Fruit fly (Drosophila melanogaster) whole organism, wandering third instar larva: ENCODE measurements around the gene Rop.

Experiments
- Abd-B ChIP-seq: fragments of >200 bp; optimal IDR thresholded peaks from 2 replicates; lab custom pipeline; 2017; ENCODE audit warnings: missing biosample characterization, missing genetic modification characterization
- CG32264 ChIP-seq: fragments of 200-800 bp; sonication (Bioruptor generic); optimal IDR thresholded peaks from 2 replicates; lab custom pipeline; 2016; ENCODE audit warnings: missing biosample characterization, missing genetic modification characterization
- CG9705 ChIP-seq: fragments of 200-800 bp; sonication (Bioruptor generic); optimal IDR thresholded peaks from 2 replicates; lab custom pipeline; 2018; ENCODE audit warnings: missing biosample characterization, mild to moderate bottlenecking, missing genetic modification characterization
- CrebA ChIP-seq: fragments of 200-800 bp; sonication (Bioruptor generic); optimal IDR thresholded peaks from 2 replicates; lab custom pipeline; 2016; ENCODE audit warnings: missing biosample characterization, mild to moderate bottlenecking, missing genetic modification characterization, borderline replicate concordance
- Dfd ChIP-seq: fragments of >200 bp; optimal IDR thresholded peaks from 2 replicates; lab custom pipeline; 2017; ENCODE audit warnings: missing biosample characterization, missing genetic modification characterization
- Dif ChIP-seq: fragments of 200-275, 200-300 bp; sonication (Bioruptor generic); optimal IDR thresholded peaks from 2 replicates; lab custom pipeline; 2018; ENCODE audit warnings: missing biosample characterization, missing genetic modification characterization; ENCODE audit not compliant: partially characterized antibody
- GATAd ChIP-seq: sonication (Bioruptor generic); optimal IDR thresholded peaks from 2 replicates; lab custom pipeline; 2016; ENCODE audit warnings: missing biosample characterization, missing genetic modification characterization
- HLH106 ChIP-seq: fragments of 200-800 bp; optimal IDR thresholded peaks from 3 replicates; lab custom pipeline; 2019; ENCODE audit warnings: missing biosample characterization, mild to moderate bottlenecking, missing genetic modification characterization, moderate library complexity
- Hnf4 ChIP-seq: fragments of 200-800 bp; sonication (Bioruptor generic); optimal IDR thresholded peaks from 2 replicates; lab custom pipeline; 2016; ENCODE audit warnings: missing biosample characterization, mild to moderate bottlenecking, missing genetic modification characterization
- Hr78 ChIP-seq: fragments of >200 bp; optimal IDR thresholded peaks from 2 replicates; lab custom pipeline; 2017; ENCODE audit warnings: missing biosample characterization, missing genetic modification characterization
- Hr83 ChIP-seq: fragments of 200-300 bp; sonication (Bioruptor generic); optimal IDR thresholded peaks from 2 replicates; lab custom pipeline; 2016; ENCODE audit warnings: missing biosample characterization, mild to moderate bottlenecking, missing genetic modification characterization, moderate library complexity; ENCODE audit not compliant: poor library complexity, severe bottlenecking
- Jra ChIP-seq: sonication (Bioruptor generic); optimal IDR thresholded peaks from 2 replicates; lab custom pipeline; 2016; ENCODE audit warnings: missing biosample characterization, missing genetic modification characterization
- Mio ChIP-seq: sonication (Bioruptor generic); optimal IDR thresholded peaks from 2 replicates; lab custom pipeline; 2016; ENCODE audit warnings: missing biosample characterization, missing genetic modification characterization
- Myc ChIP-seq: fragments of >200 bp; optimal IDR thresholded peaks from 2 replicates; lab custom pipeline; 2017
- N ChIP-seq: fragments of >200 bp; optimal IDR thresholded peaks from 2 replicates; lab custom pipeline; 2018; ENCODE audit warnings: missing biosample characterization, missing external identifiers, missing genetic modification characterization
- OdsH ChIP-seq: fragments of 200-800 bp; sonication (Bioruptor generic); optimal IDR thresholded peaks from 2 replicates; lab custom pipeline; 2016; ENCODE audit warnings: missing biosample characterization, mild to moderate bottlenecking, missing genetic modification characterization
- Rel ChIP-seq, 2 experiments: fragments of 200-800 bp; sonication (Bioruptor generic) in 1 of 2; optimal IDR thresholded peaks; 2 replicates in 1 of 2; 3 replicates in 1 of 2; lab custom pipeline; 2016 to 2019; ENCODE audit warnings: mild to moderate bottlenecking in 2 of 2, missing biosample characterization in 2 of 2, missing genetic modification characterization in 2 of 2, moderate library complexity in 1 of 2
- Sp1 ChIP-seq: fragments of 200-800 bp; sonication (Bioruptor generic); optimal IDR thresholded peaks from 3 replicates; lab custom pipeline; 2019; ENCODE audit warnings: missing biosample characterization, mild to moderate bottlenecking, missing genetic modification characterization, moderate library complexity
- Vsx2 ChIP-seq: fragments of 200-300, 225-300 bp; sonication (Bioruptor generic); optimal IDR thresholded peaks from 2 replicates; lab custom pipeline; 2018; ENCODE audit warnings: missing biosample characterization, missing genetic modification characterization; ENCODE audit not compliant: partially characterized antibody
- br ChIP-seq: fragments of 200-800 bp; sonication (Bioruptor generic); optimal IDR thresholded peaks from 2 replicates; lab custom pipeline; 2016; ENCODE audit warnings: missing biosample characterization, missing genetic modification characterization
- brk ChIP-seq: fragments of 200-800 bp; sonication (Bioruptor generic); optimal IDR thresholded peaks from 2 replicates; lab custom pipeline; 2016; ENCODE audit warnings: missing biosample characterization, mild to moderate bottlenecking, missing genetic modification characterization
- dl ChIP-seq, 2 experiments: fragments of 175-275, 200-275 bp in 1 of 2; fragments of 200-275 bp in 1 of 2; sonication (Bioruptor generic); optimal IDR thresholded peaks; lab custom pipeline; 2018; ENCODE audit warnings: mild to moderate bottlenecking in 2 of 2, missing biosample characterization in 2 of 2, missing genetic modification characterization in 2 of 2, moderate library complexity in 2 of 2; ENCODE audit not compliant: partially characterized antibody in 2 of 2, insufficient read depth in 1 of 2
- dmrt93B ChIP-seq: fragments of 200-800 bp; sonication (Bioruptor generic); optimal IDR thresholded peaks from 2 replicates; lab custom pipeline; 2018; ENCODE audit warnings: missing biosample characterization, mild to moderate bottlenecking, missing genetic modification characterization
- dsf ChIP-seq: sonication (Bioruptor generic); optimal IDR thresholded peaks from 2 replicates; lab custom pipeline; 2016; ENCODE audit warnings: missing biosample characterization, missing genetic modification characterization, borderline replicate concordance
- ey ChIP-seq: fragments of 200-800 bp; sonication (Bioruptor generic); optimal IDR thresholded peaks from 2 replicates; lab custom pipeline; 2016; ENCODE audit warnings: missing biosample characterization, missing genetic modification characterization
- foxo ChIP-seq, 2 experiments: fragments of 200-800 bp; sonication (Bioruptor generic); optimal IDR thresholded peaks; 2 replicates in 1 of 2; 3 replicates in 1 of 2; lab custom pipeline; 2016 to 2017; ENCODE audit warnings: missing biosample characterization in 2 of 2, missing genetic modification characterization in 2 of 2
- fru ChIP-seq: fragments of 200-800 bp; sonication (Bioruptor generic); optimal IDR thresholded peaks from 3 replicates; lab custom pipeline; 2016; ENCODE audit warnings: missing biosample characterization, mild to moderate bottlenecking, missing genetic modification characterization
- h ChIP-seq: fragments of 200-800 bp; sonication (Bioruptor generic); optimal IDR thresholded peaks from 3 replicates; lab custom pipeline; 2016; ENCODE audit warnings: missing biosample characterization, mild to moderate bottlenecking, missing genetic modification characterization
- jim ChIP-seq: fragments of 175-275, 200-325 bp; sonication (Bioruptor generic); optimal IDR thresholded peaks from 2 replicates; lab custom pipeline; 2016; ENCODE audit warnings: missing biosample characterization, mild to moderate bottlenecking, missing genetic modification characterization
- lola ChIP-seq: fragments of >200 bp; optimal IDR thresholded peaks from 2 replicates; lab custom pipeline; 2017; ENCODE audit warnings: missing biosample characterization, missing genetic modification characterization
- pan ChIP-seq: fragments of >200 bp; optimal IDR thresholded peaks from 2 replicates; lab custom pipeline; 2017
- psq ChIP-seq: fragments of 200-800 bp; sonication (Bioruptor generic); optimal IDR thresholded peaks from 3 replicates; lab custom pipeline; 2017; ENCODE audit warnings: missing biosample characterization, mild to moderate bottlenecking, missing genetic modification characterization, moderate library complexity
- rgr ChIP-seq: fragments of 200-800 bp; sonication (Bioruptor generic); optimal IDR thresholded peaks from 3 replicates; lab custom pipeline; 2016; ENCODE audit warnings: missing biosample characterization, mild to moderate bottlenecking, missing genetic modification characterization
- sage ChIP-seq: fragments of 200-800 bp; sonication (Bioruptor generic); optimal IDR thresholded peaks from 2 replicates; lab custom pipeline; 2016; ENCODE audit warnings: missing biosample characterization, mild to moderate bottlenecking, missing genetic modification characterization
- sv ChIP-seq: fragments of 200-800 bp; sonication (Bioruptor generic); optimal IDR thresholded peaks from 3 replicates; lab custom pipeline; 2016; ENCODE audit warnings: missing biosample characterization, missing genetic modification characterization
- tai ChIP-seq: sonication (Bioruptor generic); optimal IDR thresholded peaks from 2 replicates; lab custom pipeline; 2016; ENCODE audit warnings: missing biosample characterization, missing genetic modification characterization
- usp ChIP-seq: fragments of >200 bp; optimal IDR thresholded peaks from 2 replicates; lab custom pipeline; 2017; ENCODE audit warnings: missing biosample characterization, missing genetic modification characterization
- woc ChIP-seq: sonication (Bioruptor generic); optimal IDR thresholded peaks from 2 replicates; lab custom pipeline; 2016; ENCODE audit warnings: missing biosample characterization, mild to moderate bottlenecking, missing genetic modification characterization

Gene Rop

DNA sequence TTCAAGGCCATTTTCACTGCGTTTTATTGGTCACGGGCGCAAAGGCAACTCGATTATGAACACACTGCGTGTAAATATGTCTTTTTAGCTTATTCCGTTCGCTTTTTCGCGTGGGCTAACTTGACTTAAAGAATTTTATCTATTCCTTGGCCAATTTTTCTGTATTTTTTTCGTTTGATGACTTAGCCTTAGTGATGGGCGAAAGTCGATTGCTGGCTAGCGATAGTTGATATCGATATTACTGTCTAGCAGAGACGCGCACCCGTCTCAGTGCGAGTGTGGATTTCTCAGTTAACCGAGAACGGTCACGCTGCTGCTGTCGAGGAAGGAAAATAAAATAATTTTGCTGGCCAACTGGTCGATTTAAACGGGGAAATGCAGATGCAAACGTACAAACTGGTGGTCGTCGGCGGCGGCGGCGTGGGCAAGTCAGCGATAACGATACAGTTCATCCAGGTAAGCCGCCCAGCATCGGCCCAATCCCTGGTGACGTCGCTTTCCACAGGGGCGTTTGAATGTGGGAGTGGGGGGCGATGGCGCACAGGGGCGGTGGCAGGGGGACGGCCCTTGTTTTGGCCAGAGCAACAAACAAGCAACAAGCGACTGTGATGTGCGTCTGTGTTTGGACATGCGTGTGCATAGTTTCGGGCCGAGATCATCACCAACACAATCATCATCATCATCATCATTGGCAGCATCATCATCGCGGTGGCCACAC lies at the start of gene Rop, which contains the start of gene Ras64B:
Gene Rop (minus strand): TSS at position 193 of the 718 bp plus-strand sequence.
Gene Ras64B (plus strand): TSS at position 273 of the 718 bp plus-strand sequence.
- TF ChIP-seq CG32264 (GFP tag; lab: Kevin White, UChicago) = no peak
- TF ChIP-seq Jra (GFP tag; lab: Kevin White, UChicago) = peak; percentile 20
- TF ChIP-seq Dfd (GFP tag; lab: Kevin White, UChicago) = no peak
- TF ChIP-seq OdsH (GFP tag; lab: Kevin White, UChicago) = peak; percentile 28
- no peak for TF ChIP-seq br (GFP tag; lab: Kevin White, UChicago)
- peak; percentile 46 for TF ChIP-seq Sp1 (GFP tag; lab: Kevin White, UChicago)
- no peak for TF ChIP-seq CrebA (GFP tag; lab: Kevin White, UChicago)
- TF ChIP-seq Hnf4 = no peak
- no peak for TF ChIP-seq usp (GFP tag; lab: Kevin White, UChicago)
- no peak for TF ChIP-seq Vsx2
- TF ChIP-seq Hr78 (GFP tag; lab: Kevin White, UChicago) = no peak
- TF ChIP-seq Hr83 (GFP tag; lab: Kevin White, UChicago) = peak; percentile 31
- TF ChIP-seq Myc = no peak
- TF ChIP-seq CG9705 (GFP tag; lab: Kevin White, UChicago) = no peak
- no peak for TF ChIP-seq GATAd (GFP tag; lab: Kevin White, UChicago)
- no peak for TF ChIP-seq fru (GFP tag; lab: Kevin White, UChicago)
- peak; percentile 10 for TF ChIP-seq psq (GFP tag; lab: Kevin White, UChicago)
- TF ChIP-seq N = no peak
- TF ChIP-seq lola (GFP tag; lab: Kevin White, UChicago) = no peak
- no peak for TF ChIP-seq dsf
- TF ChIP-seq dmrt93B (GFP tag; lab: Kevin White, UChicago) = no peak
- TF ChIP-seq woc (GFP tag; lab: Kevin White, UChicago) = no peak
- TF ChIP-seq h = peak; percentile 33
- TF ChIP-seq brk (GFP tag; lab: Kevin White, UChicago) = no peak
- TF ChIP-seq rgr (GFP tag; lab: Kevin White, UChicago) = no peak
- TF ChIP-seq HLH106 (tag; lab: Kevin White, UChicago) = peak; percentile 9
- TF ChIP-seq ey = no peak
- TF ChIP-seq Rel (GFP tag; optimal IDR thresholded peaks at IDR 0.05; lab: Kevin White, UChicago) = no peak
- TF ChIP-seq Rel (tag; optimal IDR thresholded peaks at IDR 0.05; lab: Kevin White, UChicago) = peak; percentile 77
- no peak for TF ChIP-seq pan (lab: Kevin White, UChicago)
- TF ChIP-seq Dif (GFP tag; lab: Kevin White, UChicago) = no peak
- TF ChIP-seq dl (GFP tag; optimal IDR thresholded peaks at IDR 0.05; lab: Kevin White, UChicago; ENCODE audit: insufficient read depth in 1 of 2, partially characterized antibody in 2 of 2) = no peak
- no peak for TF ChIP-seq jim (GFP tag; lab: Kevin White, UChicago)
- no peak for TF ChIP-seq Abd-B (GFP tag; lab: Kevin White, UChicago)
- no peak for TF ChIP-seq sv (GFP tag; lab: Kevin White, UChicago)
- TF ChIP-seq sage (GFP tag; lab: Kevin White, UChicago) = no peak
- TF ChIP-seq tai (GFP tag; lab: Kevin White, UChicago) = no peak
- no peak for TF ChIP-seq foxo (GFP tag; optimal IDR thresholded peaks at IDR 0.05; lab: Kevin White, UChicago)
- no peak for TF ChIP-seq Mio (GFP tag; lab: Kevin White, UChicago)

DNA sequence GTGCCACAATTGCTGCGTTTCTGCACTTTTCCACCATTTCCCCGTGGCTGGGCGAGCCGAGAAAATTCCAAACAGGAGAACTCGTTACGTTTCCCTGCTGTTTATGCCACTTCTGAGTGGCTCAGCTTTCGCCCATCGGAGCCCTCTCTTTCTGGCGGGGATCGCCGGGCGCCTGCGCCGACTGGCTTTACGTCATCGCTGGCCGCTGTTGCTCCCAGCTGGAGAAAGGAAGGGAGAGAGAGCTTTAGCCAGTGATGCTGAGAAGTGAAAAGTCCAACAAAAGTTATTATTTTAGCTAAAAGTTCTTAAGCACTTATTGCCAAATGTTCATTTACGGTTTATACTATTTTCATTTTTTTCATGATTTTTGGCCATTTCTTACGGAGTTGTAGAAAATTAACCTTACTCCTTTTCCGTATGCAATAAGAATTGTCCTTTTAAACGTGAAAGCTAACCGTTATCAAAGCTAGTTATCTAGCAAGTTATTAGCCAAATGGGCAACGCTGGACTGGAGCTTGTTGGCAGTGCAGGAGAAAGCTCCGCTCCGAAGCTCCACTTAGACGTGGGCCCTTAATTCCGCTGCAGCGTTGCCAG lies 49.2 kb upstream of the Rop start, which contains the start of the genes Teh2 and tipE:
Gene Teh2 (minus strand): TSS at position 94 of the 594 bp plus-strand sequence.
Gene tipE (plus strand): TSS at position 570 of the 594 bp plus-strand sequence.
- TF ChIP-seq woc (GFP tag; lab: Kevin White, UChicago) = peak; percentile 9
- no peak for TF ChIP-seq Dif (GFP tag; lab: Kevin White, UChicago)
- peak; percentile 64 for TF ChIP-seq Myc
